Worm (Caenorhabditis elegans): Measurements from ENCODE around the gene sym-3.

DNA sequence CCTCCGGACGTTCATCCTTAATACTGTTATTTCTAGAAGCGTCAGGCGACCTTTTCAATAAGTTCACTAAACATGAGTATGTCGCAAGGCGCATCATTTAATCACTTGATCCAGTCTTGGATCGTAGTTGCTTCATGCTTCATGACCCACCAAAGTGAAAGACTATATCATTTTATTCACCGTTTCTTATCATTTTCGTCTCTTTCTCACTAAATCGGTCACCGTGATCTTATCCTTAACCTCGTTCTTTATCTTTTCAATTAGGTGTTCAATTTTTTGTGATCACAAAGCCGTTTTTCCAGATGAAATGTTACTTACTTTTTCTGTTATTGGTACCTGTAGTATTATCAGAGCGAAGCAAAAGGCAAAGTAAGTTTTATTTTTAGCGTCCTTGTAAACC lies 14.3 kb downstream of the sym-3 start, which contains the start of gene F46G11.2:
- TF ChIP-seq pha-4 (tag; optimal IDR thresholded peaks at IDR 0.05) (no peak), B0035.1 (tag; optimal IDR thresholded peaks at IDR 0.05) (no peak), dpl-1 (GFP tag; optimal IDR thresholded peaks at IDR 0.05) (no peak), ets-4 (GFP tag; optimal IDR thresholded peaks at IDR 0.05) (no peak), sea-2 (GFP tag; IDR thresholded peaks at IDR 0.05) (no peak), rpc-1 (optimal IDR thresholded peaks at IDR 0.05) (no peak), rpc-1 (tag; optimal IDR thresholded peaks at IDR 0.05) (no peak), tbp1 (GFP tag; optimal IDR thresholded peaks at IDR 0.05) (no peak), nhr-179 (tag; optimal IDR thresholded peaks at IDR 0.05) (no peak), attf-3 (GFP tag; conservative IDR thresholded peaks at IDR 0.05) (no peak), somi-1 (GFP tag; optimal IDR thresholded peaks at IDR 0.05) (no peak), B0336.3 (GFP tag; IDR thresholded peaks at IDR 0.05) (no peak), attf-6 (GFP tag; IDR thresholded peaks at IDR 0.05) (no peak)
